Worm (Caenorhabditis elegans): Measurements from ENCODE around the gene nstp-4.
A peak's percentile ranks its signal among the peaks of the same experiment; 100 is the strongest.
"Not testable (repeated sequence)": the region's sequence is repeated elsewhere in the genome, so short reads cannot be mapped to it uniquely, and the experiment has no call there.

Gene nstp-4

DNA sequence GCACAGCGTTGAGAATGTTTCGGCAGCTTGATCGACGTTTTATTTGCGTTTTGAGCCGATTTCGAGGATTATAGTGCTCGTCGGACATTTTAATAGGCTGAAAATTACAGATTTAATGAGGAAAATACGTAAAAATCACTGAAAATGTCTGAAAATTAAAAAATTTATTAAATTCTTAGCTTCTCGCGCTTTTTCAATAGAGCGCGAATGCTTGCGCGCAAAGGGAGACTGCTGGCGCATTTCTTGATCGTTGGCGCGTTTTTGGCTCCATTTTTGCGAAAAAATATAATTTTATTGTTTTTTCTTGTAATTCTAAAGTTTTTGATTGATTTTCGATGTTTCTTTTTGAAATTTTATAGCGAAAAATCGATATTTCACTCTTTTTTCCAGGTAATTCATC, 22.2 kb downstream of the nstp-4 start, which contains the start of the genes dnsn-1 and C24H12.4:
Gene dnsn-1, minus strand, starts transcription at position 101 of the 400 bp plus-strand sequence.
Gene C24H12.4, plus strand, starts transcription at position 391 of the 400 bp plus-strand sequence.
- TF ChIP-seq tbx-11 (GFP tag; IDR thresholded peaks at IDR 0.05) (no peak), pes-1 (GFP tag; IDR thresholded peaks at IDR 0.05) (0 out of 2 replicates have a peak, but pooled peaks have one; percentile 21), scrt-1 (GFP tag; IDR thresholded peaks at IDR 0.05) (no peak), flt-1 (GFP tag; IDR thresholded peaks at IDR 0.05) (no peak), hmg-4 (GFP tag; optimal IDR thresholded peaks at IDR 0.05) (no peak), B0310.2 (tag; optimal IDR thresholded peaks at IDR 0.05) (no peak), tbx-37 (GFP tag; conservative IDR thresholded peaks at IDR 0.05) (no peak), ceh-36 (tag; optimal IDR thresholded peaks at IDR 0.05) (peak; percentile 30), tra-4 (tag; optimal IDR thresholded peaks at IDR 0.05) (no peak), F13C5.2 (tag; optimal IDR thresholded peaks at IDR 0.05) (peak; percentile 79), ceh-13 (GFP tag; optimal IDR thresholded peaks at IDR 0.05) (no peak), ets-7 (tag; optimal IDR thresholded peaks at IDR 0.05) (no peak), sea-1 (GFP tag; conservative IDR thresholded peaks at IDR 0.05) (no peak), ama-1 (optimal IDR thresholded peaks at IDR 0.05) (no peak), hnd-1 (tag; optimal IDR thresholded peaks at IDR 0.05) (no peak), hmbx-1 (tag; optimal IDR thresholded peaks at IDR 0.05) (no peak), aly-1 (tag; optimal IDR thresholded peaks at IDR 0.05) (no peak)

DNA sequence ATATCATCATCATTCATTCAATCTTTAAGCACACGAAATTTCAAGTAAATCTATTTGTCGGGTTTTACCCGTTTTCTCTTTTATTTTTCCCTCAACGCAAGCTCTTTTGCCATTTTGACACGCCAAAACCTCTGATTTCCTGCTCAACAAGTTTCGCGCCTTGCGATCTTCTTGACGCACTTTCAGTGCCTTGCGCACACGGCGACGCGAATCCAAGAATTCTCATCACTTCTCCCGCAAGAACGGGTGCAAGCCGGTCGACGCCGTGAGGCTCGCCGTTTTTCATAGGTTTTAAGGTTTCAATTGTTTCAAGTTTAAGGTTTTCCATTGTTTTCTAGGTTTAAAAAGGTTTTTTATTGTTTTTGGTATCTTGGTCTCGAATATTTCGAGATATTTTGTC, 28.2 kb downstream of the nstp-4 start:
- peak; percentile 23 for TF ChIP-seq hmbx-1 (tag; optimal IDR thresholded peaks at IDR 0.05)
- TF ChIP-seq pes-1 (GFP tag; IDR thresholded peaks at IDR 0.05), result peak; percentile 64

DNA sequence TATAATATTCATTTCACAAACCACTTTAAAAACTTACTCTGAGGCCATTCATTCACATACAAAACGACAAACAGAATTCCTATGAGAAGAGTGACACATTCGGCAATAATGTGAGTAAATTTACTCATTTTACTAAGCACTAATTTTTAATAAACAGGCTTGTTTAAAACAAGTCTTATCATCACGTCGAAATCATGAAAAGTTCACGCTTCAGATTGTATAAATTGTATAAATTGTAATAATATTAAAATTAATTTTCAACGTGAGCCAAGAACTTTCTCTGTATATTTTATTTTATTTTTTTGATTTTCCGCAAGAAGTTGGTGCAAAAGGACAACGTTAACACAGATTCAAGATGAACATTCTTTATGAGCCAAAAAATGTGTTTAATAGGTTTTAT, 30.1 kb downstream of the nstp-4 start, which contains the start of gene C24H12.6:
Gene C24H12.6, minus strand, starts transcription at position 101 of the 400 bp plus-strand sequence.
- TF ChIP-seq ceh-36 (tag; optimal IDR thresholded peaks at IDR 0.05), result no peak
- no peak for TF ChIP-seq ceh-13 (GFP tag; optimal IDR thresholded peaks at IDR 0.05)
- no peak for TF ChIP-seq scrt-1 (GFP tag; IDR thresholded peaks at IDR 0.05)
- no peak for TF ChIP-seq tra-4 (tag; optimal IDR thresholded peaks at IDR 0.05)
- no peak for TF ChIP-seq hmg-4 (GFP tag; optimal IDR thresholded peaks at IDR 0.05)
- no peak for TF ChIP-seq hnd-1 (tag; optimal IDR thresholded peaks at IDR 0.05)
- no peak for TF ChIP-seq ama-1 (optimal IDR thresholded peaks at IDR 0.05)
- TF ChIP-seq tbx-37 (GFP tag; conservative IDR thresholded peaks at IDR 0.05), result no peak
- no peak for TF ChIP-seq tbx-11 (GFP tag; IDR thresholded peaks at IDR 0.05)
- no peak for TF ChIP-seq flt-1 (GFP tag; IDR thresholded peaks at IDR 0.05)
- no peak for TF ChIP-seq ets-7 (tag; optimal IDR thresholded peaks at IDR 0.05)
- TF ChIP-seq sea-1 (GFP tag; conservative IDR thresholded peaks at IDR 0.05), result no peak
- TF ChIP-seq hmbx-1 (tag; optimal IDR thresholded peaks at IDR 0.05), result no peak
- TF ChIP-seq pes-1 (GFP tag; IDR thresholded peaks at IDR 0.05), result no peak

DNA sequence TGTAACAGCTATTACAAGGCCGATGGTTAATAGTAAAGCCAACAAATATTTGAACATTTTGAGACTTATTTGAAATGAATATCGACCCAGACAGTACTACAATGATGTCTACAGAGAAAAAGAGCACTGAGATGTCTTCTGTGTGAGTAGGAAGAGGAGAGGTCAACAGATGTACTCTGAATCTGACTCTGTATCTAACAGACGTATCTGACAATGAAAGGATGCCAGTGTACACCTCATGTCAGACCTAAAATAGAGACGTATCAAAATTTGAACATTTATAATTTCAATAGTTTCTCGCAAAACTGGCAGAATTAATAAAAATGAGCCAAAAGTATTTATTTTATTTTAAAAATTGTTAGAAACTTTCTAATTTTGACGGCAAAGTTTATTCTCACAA, 34.5 kb downstream of the nstp-4 start, which contains the start of gene C24H12.8:
Gene C24H12.8, minus strand, starts transcription at position 101 of the 400 bp plus-strand sequence.
- TF ChIP-seq hnd-1 (tag; optimal IDR thresholded peaks at IDR 0.05) (no peak), aly-1 (tag; optimal IDR thresholded peaks at IDR 0.05) (no peak), B0310.2 (tag; optimal IDR thresholded peaks at IDR 0.05) (no peak), ceh-13 (GFP tag; optimal IDR thresholded peaks at IDR 0.05) (no peak), ets-7 (tag; optimal IDR thresholded peaks at IDR 0.05) (no peak), tra-4 (tag; optimal IDR thresholded peaks at IDR 0.05) (no peak), F13C5.2 (tag; optimal IDR thresholded peaks at IDR 0.05) (no peak), hmg-4 (GFP tag; optimal IDR thresholded peaks at IDR 0.05) (no peak), flt-1 (GFP tag; IDR thresholded peaks at IDR 0.05) (no peak), ama-1 (optimal IDR thresholded peaks at IDR 0.05) (no peak), pes-1 (GFP tag; IDR thresholded peaks at IDR 0.05) (no peak), scrt-1 (GFP tag; IDR thresholded peaks at IDR 0.05) (no peak), tbx-37 (GFP tag; conservative IDR thresholded peaks at IDR 0.05) (no peak), ceh-36 (tag; optimal IDR thresholded peaks at IDR 0.05) (no peak), sea-1 (GFP tag; conservative IDR thresholded peaks at IDR 0.05) (no peak), tbx-11 (GFP tag; IDR thresholded peaks at IDR 0.05) (no peak)

DNA sequence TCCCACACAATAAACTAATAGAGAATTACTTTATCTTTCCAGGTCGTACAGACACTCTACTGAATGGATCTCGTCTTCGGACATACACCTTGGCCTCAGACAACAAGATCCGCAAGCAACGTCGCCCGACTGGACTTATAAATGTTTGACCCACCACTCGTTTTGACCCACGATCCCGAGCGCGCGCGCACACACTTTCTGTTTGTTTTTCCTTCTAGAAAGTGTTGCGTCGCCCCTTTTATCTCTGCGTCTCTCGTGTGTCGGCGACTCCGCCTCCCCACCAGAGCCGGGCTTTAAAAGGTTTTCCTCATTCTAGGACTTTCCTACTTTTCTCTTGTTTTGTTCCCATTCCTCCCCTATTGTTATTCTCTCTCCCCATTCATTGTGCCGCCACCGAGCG, 48.6 kb downstream of the nstp-4 start:
- no peak for TF ChIP-seq aly-1 (tag; optimal IDR thresholded peaks at IDR 0.05)
- TF ChIP-seq tbx-11 (GFP tag; IDR thresholded peaks at IDR 0.05), result no peak
- TF ChIP-seq pes-1 (GFP tag; IDR thresholded peaks at IDR 0.05), result no peak
- no peak for TF ChIP-seq hnd-1 (tag; optimal IDR thresholded peaks at IDR 0.05)
- TF ChIP-seq ets-7 (tag; optimal IDR thresholded peaks at IDR 0.05), result no peak
- TF ChIP-seq sea-1 (GFP tag; conservative IDR thresholded peaks at IDR 0.05), result no peak
- TF ChIP-seq flt-1 (GFP tag; IDR thresholded peaks at IDR 0.05), result no peak
- no peak for TF ChIP-seq hmg-4 (GFP tag; optimal IDR thresholded peaks at IDR 0.05)
- TF ChIP-seq scrt-1 (GFP tag; IDR thresholded peaks at IDR 0.05), result no peak
- no peak for TF ChIP-seq tbx-37 (GFP tag; conservative IDR thresholded peaks at IDR 0.05)
- TF ChIP-seq ceh-36 (tag; optimal IDR thresholded peaks at IDR 0.05), result no peak
- TF ChIP-seq ama-1 (optimal IDR thresholded peaks at IDR 0.05), result no peak
- no peak for TF ChIP-seq F13C5.2 (tag; optimal IDR thresholded peaks at IDR 0.05)
- TF ChIP-seq B0310.2 (tag; optimal IDR thresholded peaks at IDR 0.05), result no peak
- no peak for TF ChIP-seq ceh-13 (GFP tag; optimal IDR thresholded peaks at IDR 0.05)
- no peak for TF ChIP-seq tra-4 (tag; optimal IDR thresholded peaks at IDR 0.05)
- no peak for TF ChIP-seq hmbx-1 (tag; optimal IDR thresholded peaks at IDR 0.05)

DNA sequence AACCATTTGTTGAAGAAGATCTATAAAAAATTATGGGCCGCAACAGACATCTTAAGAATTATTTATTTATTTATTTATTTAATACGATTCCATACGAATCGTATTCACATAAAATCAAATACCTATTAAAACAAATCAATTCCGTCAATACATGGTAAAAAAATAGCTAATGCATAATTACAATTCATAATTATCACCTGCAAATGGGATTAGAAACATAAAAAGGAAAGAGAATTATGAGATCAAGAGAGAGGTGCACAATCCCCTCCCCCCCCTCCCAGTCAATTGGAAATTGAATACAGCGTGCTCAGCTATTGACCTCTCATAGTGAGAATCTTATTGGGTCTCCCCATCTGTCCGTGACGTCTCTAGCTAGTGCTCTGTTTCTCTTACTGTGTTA, 52.5 kb downstream of the nstp-4 start, which contains the start of gene C24H12.1:
Gene C24H12.1, plus strand, starts transcription at position 301 of the 400 bp plus-strand sequence.
- not testable (repeated sequence) for TF ChIP-seq tbx-37 (GFP tag; conservative IDR thresholded peaks at IDR 0.05); tbx-11 (GFP tag; IDR thresholded peaks at IDR 0.05); pes-1 (GFP tag; IDR thresholded peaks at IDR 0.05)

All from whole organism, early embryonic.